Worm (Caenorhabditis elegans): ENCODE data around the gene srx-82.
A peak's percentile ranks its signal among the peaks of the same experiment; 100 is the strongest.

srx-82 gene

ce11 chrV:11638634-11639117 is 49.1 kb downstream of the srx-82 start (continued):
- TF ChIP-seq nhr-25 (tag; optimal IDR thresholded peaks at IDR 0.05; ENCODE audit: borderline replicate concordance, insufficient read depth): no peak
- TF ChIP-seq nhr-76 (tag; optimal IDR thresholded peaks at IDR 0.05): no peak
- no peak for TF ChIP-seq sdz-12 (GFP tag; optimal IDR thresholded peaks at IDR 0.05)
- TF ChIP-seq Y48G9A.11 (GFP tag; IDR thresholded peaks at IDR 0.05): no peak
- TF ChIP-seq hif-1 (tag; optimal IDR thresholded peaks at IDR 0.05): peak in 1 of 2 experiments; percentile 60
- TF ChIP-seq snpc-4 (tag; optimal IDR thresholded peaks at IDR 0.05): no peak
- TF ChIP-seq unc-62 (GFP tag; optimal IDR thresholded peaks at IDR 0.05 in 1 of 2): peak in 1 of 2 experiments; percentile 75
- no peak for TF ChIP-seq unc-62 (tag; optimal IDR thresholded peaks at IDR 0.05)
- TF ChIP-seq set-16 (GFP tag; IDR thresholded peaks at IDR 0.05): no peak
- 0 out of 2 replicates have a peak, but pooled peaks have one; percentile 17 for TF ChIP-seq saeg-2 (GFP tag; IDR thresholded peaks at IDR 0.05)
- no peak for TF ChIP-seq lin-13 (GFP tag; optimal IDR thresholded peaks at IDR 0.05)
- TF ChIP-seq nhr-237 (tag; optimal IDR thresholded peaks at IDR 0.05): no peak
- peak; percentile 39 to 58 for TF ChIP-seq lsy-2 (tag; optimal IDR thresholded peaks at IDR 0.05)
- TF ChIP-seq zip-2 (tag; optimal IDR thresholded peaks at IDR 0.05): no peak
- peak; percentile 65 for TF ChIP-seq nhr-11 (tag; optimal IDR thresholded peaks at IDR 0.05)
- peak; percentile 69; the same call in 1 of the 2 replicates for TF ChIP-seq egl-43 (GFP tag; IDR thresholded peaks at IDR 0.05)
- TF ChIP-seq ctbp-1 (GFP tag; IDR thresholded peaks at IDR 0.05): peak; percentile 63; the same call in 1 of the 2 replicates
- no peak for TF ChIP-seq F37D6.2 (tag; optimal IDR thresholded peaks at IDR 0.05)
- TF ChIP-seq rbr-2 (tag; optimal IDR thresholded peaks at IDR 0.05): peak; percentile 50
- TF ChIP-seq aly-2 (tag; optimal IDR thresholded peaks at IDR 0.05): no peak
- no peak for TF ChIP-seq dmd-8 (GFP tag; IDR thresholded peaks at IDR 0.05)
- no peak for TF ChIP-seq ceh-62 (tag; optimal IDR thresholded peaks at IDR 0.05)
- no peak for TF ChIP-seq ceh-28 (tag; optimal IDR thresholded peaks at IDR 0.05)
- TF ChIP-seq hmg-1.1 (GFP tag; IDR thresholded peaks at IDR 0.05): peak; percentile 63
- no peak for TF ChIP-seq unc-130 (GFP tag; optimal IDR thresholded peaks at IDR 0.05)
- no peak for TF ChIP-seq ZK337.2 (GFP tag; IDR thresholded peaks at IDR 0.05)
- no peak for TF ChIP-seq ceh-32 (tag; optimal IDR thresholded peaks at IDR 0.05; ENCODE audit: poor library complexity)
- no peak for TF ChIP-seq daf-8 (GFP tag; IDR thresholded peaks at IDR 0.05)
- no peak for TF ChIP-seq nhr-77 (tag; optimal IDR thresholded peaks at IDR 0.05)
- TF ChIP-seq mep-1 (tag; optimal IDR thresholded peaks at IDR 0.05): peak; percentile 50
- no peak for TF ChIP-seq zfp-3 (GFP tag; conservative IDR thresholded peaks at IDR 0.05)
- TF ChIP-seq ama-1 (optimal IDR thresholded peaks at IDR 0.05): no peak

ce11 chrV:11641298-11641787 is 51.8 kb downstream of the srx-82 start:
- TF ChIP-seq ces-1 (GFP tag; optimal IDR thresholded peaks at IDR 0.05): peak; percentile 44
- TF ChIP-seq daf-8 (GFP tag; IDR thresholded peaks at IDR 0.05): no peak
- no peak for TF ChIP-seq nhr-11 (tag; optimal IDR thresholded peaks at IDR 0.05)
- TF ChIP-seq dmd-9 (GFP tag; IDR thresholded peaks at IDR 0.05): no peak
- TF ChIP-seq tra-1 (GFP tag; IDR thresholded peaks at IDR 0.05): peak; percentile 52; the same call in 1 of the 2 replicates
- no peak for TF ChIP-seq nhr-42 (GFP tag; IDR thresholded peaks at IDR 0.05)
- TF ChIP-seq F10B5.3 (tag; optimal IDR thresholded peaks at IDR 0.05): no peak
- peak; percentile 41 for TF ChIP-seq fkh-10 (GFP tag; optimal IDR thresholded peaks at IDR 0.05)
- TF ChIP-seq attf-4 (tag; optimal IDR thresholded peaks at IDR 0.05): no peak
- peak; percentile 61; the same call in 1 of the 2 replicates for TF ChIP-seq hmg-1.1 (GFP tag; IDR thresholded peaks at IDR 0.05)
- no peak for TF ChIP-seq madf-5 (GFP tag; IDR thresholded peaks at IDR 0.05)
- no peak for TF ChIP-seq nhr-28 (tag; optimal IDR thresholded peaks at IDR 0.05)
- no peak for TF ChIP-seq spr-3 (GFP tag; optimal IDR thresholded peaks at IDR 0.05)
- no peak for TF ChIP-seq F44E2.7 (GFP tag; IDR thresholded peaks at IDR 0.05)
- TF ChIP-seq mxl-2 (GFP tag; conservative IDR thresholded peaks at IDR 0.05): no peak
- 0 out of 2 replicates have a peak, but pooled peaks have one; percentile 7 for TF ChIP-seq pha-4 (GFP tag; IDR thresholded peaks at IDR 0.05)
- TF ChIP-seq pha-4 (tag; optimal IDR thresholded peaks at IDR 0.05): no peak
- peak; percentile 30 for TF ChIP-seq hlh-11 (tag; optimal IDR thresholded peaks at IDR 0.05)
- no peak for TF ChIP-seq lim-7 (GFP tag; IDR thresholded peaks at IDR 0.05)
- no peak for TF ChIP-seq Y105C5A.15 (GFP tag; IDR thresholded peaks at IDR 0.05)
- TF ChIP-seq ceh-28 (tag; optimal IDR thresholded peaks at IDR 0.05): no peak
- TF ChIP-seq aha-1 (tag): peak; percentile 98
- no peak for TF ChIP-seq unc-39 (tag; optimal IDR thresholded peaks at IDR 0.05)
- no peak for TF ChIP-seq lin-15B (tag; optimal IDR thresholded peaks at IDR 0.05)
- peak; percentile 45 to 60 for TF ChIP-seq lsy-2 (tag; optimal IDR thresholded peaks at IDR 0.05)
- no peak for TF ChIP-seq aly-2 (tag; optimal IDR thresholded peaks at IDR 0.05)
